Worm (Caenorhabditis elegans): ENCODE data around the gene ZK637.15.

Gene ZK637.15

DNA sequence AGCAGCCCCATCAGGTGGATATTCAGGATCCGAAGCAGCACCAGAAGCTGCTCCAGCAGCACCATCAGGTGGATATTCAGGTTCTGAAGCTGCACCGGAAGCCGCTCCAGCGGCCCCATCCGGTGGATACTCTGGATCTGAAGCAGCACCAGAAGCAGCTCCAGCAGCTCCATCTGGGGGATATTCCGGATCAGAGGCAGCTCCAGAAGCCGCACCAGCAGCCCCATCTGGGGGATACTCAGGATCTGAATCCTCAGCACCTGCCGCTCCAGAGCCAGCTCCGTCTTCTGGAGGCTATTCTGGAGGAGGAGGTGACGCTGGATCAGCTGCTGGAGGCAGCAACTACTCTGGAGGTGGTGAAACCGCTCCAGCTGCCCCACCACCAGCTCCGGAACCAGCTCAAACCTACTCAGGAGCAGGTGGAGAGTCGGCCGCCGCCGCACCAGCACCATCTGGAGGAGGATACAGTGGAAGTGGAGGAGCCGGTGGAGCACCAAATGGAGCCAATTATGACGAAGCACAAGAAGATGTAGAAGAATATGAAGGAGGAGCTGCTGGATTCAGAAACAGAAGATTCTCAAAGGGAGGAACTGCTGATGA is 44.9 kb downstream of the ZK637.15 start:
- no peak for TF ChIP-seq nhr-21 (tag; optimal IDR thresholded peaks at IDR 0.05)
- no peak for TF ChIP-seq ztf-4 (tag; optimal IDR thresholded peaks at IDR 0.05)
- TF ChIP-seq C34F6.9 (tag; optimal IDR thresholded peaks at IDR 0.05): no peak
- no peak for TF ChIP-seq elt-3 (tag; optimal IDR thresholded peaks at IDR 0.05)
- TF ChIP-seq Y55F3AM.14 (GFP tag; optimal IDR thresholded peaks at IDR 0.05): no peak
- TF ChIP-seq nhr-12 (tag; optimal IDR thresholded peaks at IDR 0.05): no peak
- no peak for TF ChIP-seq ceh-82 (tag; optimal IDR thresholded peaks at IDR 0.05)
- TF ChIP-seq unc-55 (GFP tag; optimal IDR thresholded peaks at IDR 0.05): no peak
- no peak for TF ChIP-seq snpc-4 (tag; optimal IDR thresholded peaks at IDR 0.05)
- no peak for TF ChIP-seq alr-1 (tag; optimal IDR thresholded peaks at IDR 0.05)
- no peak for TF ChIP-seq skn-1 (tag; optimal IDR thresholded peaks at IDR 0.05)
- no peak for TF ChIP-seq sma-3 (GFP tag; optimal IDR thresholded peaks at IDR 0.05)
- TF ChIP-seq nhr-77 (tag; optimal IDR thresholded peaks at IDR 0.05): no peak
- no peak for TF ChIP-seq mab-5 (tag; optimal IDR thresholded peaks at IDR 0.05)
- TF ChIP-seq aly-2 (tag; optimal IDR thresholded peaks at IDR 0.05): no peak
- TF ChIP-seq mdl-1 (tag; optimal IDR thresholded peaks at IDR 0.05): no peak
- no peak for TF ChIP-seq fos-1 (tag; optimal IDR thresholded peaks at IDR 0.05)

DNA sequence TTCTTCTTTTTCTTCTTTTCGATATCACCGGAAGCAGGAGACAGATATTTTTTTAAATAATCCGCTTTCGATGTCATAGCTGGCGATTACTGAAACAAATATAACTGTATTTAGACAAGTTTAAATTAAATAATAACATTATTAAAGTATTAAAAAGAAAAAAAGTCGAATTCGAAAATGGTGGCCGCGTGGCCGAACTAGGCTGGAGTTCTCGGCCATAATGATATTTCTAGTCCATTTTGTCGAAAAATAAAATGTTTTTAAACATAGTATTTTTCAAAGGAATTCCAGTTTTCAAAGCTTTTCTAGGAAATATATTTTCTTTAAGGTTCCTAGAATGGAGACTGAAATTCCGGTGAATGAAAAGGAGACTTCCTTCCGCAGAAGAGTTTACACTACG is 47.8 kb downstream of the ZK637.15 start, which contains the start of the genes bud-13 and rpap-2:
TSS of gene bud-13 (minus strand) at position 89 of the 400 bp plus-strand sequence.
TSS of gene rpap-2 (plus strand) at position 329 of the 400 bp plus-strand sequence.
- TF ChIP-seq unc-55 (GFP tag; optimal IDR thresholded peaks at IDR 0.05) (peak; percentile 14), nhr-6 (tag; optimal IDR thresholded peaks at IDR 0.05) (no peak)
